Worm (Caenorhabditis elegans): ENCODE data around the gene srlf-31.
A peak's percentile ranks its signal among the peaks of the same experiment; 100 is the strongest.

- TF ChIP-seq hlh-30 (tag; optimal IDR thresholded peaks at IDR 0.05; ENCODE audit: insufficient read depth) (no peak), rnt-1 (tag; optimal IDR thresholded peaks at IDR 0.05) (no peak), sox-4 (tag; optimal IDR thresholded peaks at IDR 0.05) (no peak), ceh-9 (tag; optimal IDR thresholded peaks at IDR 0.05) (no peak), ceh-18 (tag; optimal IDR thresholded peaks at IDR 0.05) (peak; percentile 10), pat-9 (tag; optimal IDR thresholded peaks at IDR 0.05) (no peak), C08G9.2 (tag; optimal IDR thresholded peaks at IDR 0.05) (no peak), ets-4 (tag; optimal IDR thresholded peaks at IDR 0.05) (no peak), unc-55 (GFP tag; optimal IDR thresholded peaks at IDR 0.05) (no peak), nhr-232 (tag; optimal IDR thresholded peaks at IDR 0.05) (no peak)
These were observed 29.8 kb upstream of the srlf-31 start, which contains the start of gene gdh-1 for ce11 chrIV:11952612-11953299.
